Fruit fly (Drosophila melanogaster): ENCODE data around the gene rec.

DNA sequence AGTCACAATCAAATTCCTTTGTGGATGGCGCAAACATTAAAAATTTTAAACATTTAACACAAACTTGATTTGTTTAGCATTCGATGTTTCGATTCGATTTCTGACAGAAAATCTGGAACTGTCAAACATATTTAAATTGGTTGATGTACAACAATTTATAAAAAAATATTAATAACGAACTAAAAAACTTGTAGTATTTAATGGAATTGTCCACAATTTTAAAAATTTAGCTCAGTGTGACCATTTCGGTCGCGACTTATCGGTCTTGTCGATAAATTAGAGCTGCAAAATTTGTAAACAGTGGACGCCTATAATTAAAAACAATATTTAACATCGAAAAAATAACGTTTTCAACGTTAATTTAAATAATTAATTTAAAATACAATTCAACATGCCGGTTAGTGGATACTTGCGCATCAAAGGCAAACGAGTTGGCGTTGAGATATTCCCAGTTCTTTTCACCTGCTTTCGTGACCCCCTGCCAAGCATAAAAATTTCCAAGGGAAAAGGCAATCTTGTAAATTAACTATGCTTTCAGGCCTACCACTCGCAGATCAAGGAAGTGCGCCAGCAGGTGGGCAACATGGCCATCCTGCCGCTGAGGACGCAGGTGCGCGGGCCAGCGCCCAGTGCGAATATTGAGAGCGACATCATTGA is 2.1 kb upstream of the rec start, which contains the start of the genes CG43317 and Arpc3A:
- TF ChIP-seq CG8478 (optimal IDR thresholded peaks at IDR 0.05) (no peak), CTCF (optimal IDR thresholded peaks at IDR 0.05) (no peak)

All from S2 (cell line).